Worm (Caenorhabditis elegans): ENCODE data around the gene mrpl-11.

Gene mrpl-11

DNA sequence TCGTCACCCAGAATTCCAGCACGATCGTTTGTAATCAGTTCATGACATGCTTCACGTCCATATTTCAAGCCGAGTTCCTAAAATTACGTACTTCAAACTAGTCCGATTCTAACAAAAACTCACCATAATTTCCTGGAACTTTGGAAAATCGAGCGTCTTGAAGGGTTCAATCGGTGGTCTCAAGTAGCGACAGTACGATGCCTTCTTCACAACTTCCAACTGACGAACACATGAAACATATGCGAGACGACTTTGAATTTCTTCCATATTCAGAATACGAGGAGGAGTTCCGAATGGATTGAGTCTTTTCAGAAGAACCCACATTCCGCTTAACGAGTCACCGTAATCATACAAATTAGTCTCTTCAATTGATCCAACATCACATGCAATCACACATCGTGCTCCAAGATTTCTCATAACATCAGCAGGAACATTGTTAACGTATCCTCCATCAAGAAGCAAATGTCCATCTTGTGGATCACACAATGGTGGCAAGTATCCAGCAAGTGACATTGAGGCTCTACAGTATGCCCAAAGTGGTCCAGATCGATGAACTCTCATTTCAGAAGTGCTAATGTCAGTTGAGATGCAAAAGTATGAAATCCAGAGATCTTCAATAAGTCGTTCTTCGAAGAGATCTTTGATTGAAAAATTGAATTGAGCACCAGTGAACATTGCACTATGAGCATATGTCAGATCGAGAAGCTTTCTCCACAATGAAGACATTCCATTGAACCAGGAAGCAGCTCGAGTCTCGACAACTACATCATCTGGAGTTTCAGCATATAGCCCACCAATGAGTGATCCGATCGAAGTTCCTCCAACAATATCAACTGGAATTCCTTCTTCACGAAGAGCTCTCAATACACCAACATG lies 8.8 kb downstream of the mrpl-11 start:
- TF ChIP-seq ama-1 (optimal IDR thresholded peaks at IDR 0.05) (no peak), hmbx-1 (tag; optimal IDR thresholded peaks at IDR 0.05) (no peak), aly-1 (tag; optimal IDR thresholded peaks at IDR 0.05) (no peak), ets-7 (tag; optimal IDR thresholded peaks at IDR 0.05) (no peak), hnd-1 (tag; optimal IDR thresholded peaks at IDR 0.05) (no peak), B0310.2 (tag; optimal IDR thresholded peaks at IDR 0.05) (no peak), scrt-1 (GFP tag; IDR thresholded peaks at IDR 0.05) (no peak), hmg-4 (GFP tag; optimal IDR thresholded peaks at IDR 0.05) (no peak), ceh-36 (tag; optimal IDR thresholded peaks at IDR 0.05) (no peak), sea-1 (GFP tag; conservative IDR thresholded peaks at IDR 0.05) (no peak), ceh-13 (GFP tag; optimal IDR thresholded peaks at IDR 0.05) (no peak), tbx-11 (GFP tag; IDR thresholded peaks at IDR 0.05) (no peak), tbx-37 (GFP tag; conservative IDR thresholded peaks at IDR 0.05) (no peak), pes-1 (GFP tag; IDR thresholded peaks at IDR 0.05) (no peak)

DNA sequence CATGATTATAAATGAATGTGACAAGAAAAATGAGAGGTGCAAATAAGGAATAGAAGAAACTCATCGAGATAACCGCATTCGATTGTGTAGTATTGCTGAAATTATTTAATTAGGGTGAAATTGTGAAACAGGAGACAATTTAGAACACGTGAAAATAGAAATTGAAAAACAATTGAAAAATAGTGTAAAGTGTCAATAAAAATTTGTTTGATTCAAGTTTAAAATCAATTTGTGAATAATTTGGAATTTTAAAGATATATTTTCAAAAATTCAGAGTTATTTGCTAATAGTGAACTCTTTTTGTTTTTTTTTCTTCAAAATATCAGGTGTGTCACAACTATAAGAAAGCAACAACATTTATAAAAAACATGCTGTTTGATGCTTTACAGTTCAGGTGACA lies 13.9 kb downstream of the mrpl-11 start, which contains the start of gene ZK370.4:
Gene ZK370.4, minus strand, starts transcription at position 101 of the 400 bp plus-strand sequence.
- TF ChIP-seq pes-1 (GFP tag; IDR thresholded peaks at IDR 0.05): no peak
- TF ChIP-seq ceh-36 (tag; optimal IDR thresholded peaks at IDR 0.05): no peak
- no peak for TF ChIP-seq tbx-37 (GFP tag; conservative IDR thresholded peaks at IDR 0.05)
- TF ChIP-seq scrt-1 (GFP tag; IDR thresholded peaks at IDR 0.05): no peak
- TF ChIP-seq ceh-13 (GFP tag; optimal IDR thresholded peaks at IDR 0.05): no peak
- TF ChIP-seq ets-7 (tag; optimal IDR thresholded peaks at IDR 0.05): no peak
- TF ChIP-seq flt-1 (GFP tag; IDR thresholded peaks at IDR 0.05): no peak
- no peak for TF ChIP-seq B0310.2 (tag; optimal IDR thresholded peaks at IDR 0.05)
- TF ChIP-seq hmbx-1 (tag; optimal IDR thresholded peaks at IDR 0.05): no peak
- TF ChIP-seq F13C5.2 (tag; optimal IDR thresholded peaks at IDR 0.05): no peak
- TF ChIP-seq tbx-11 (GFP tag; IDR thresholded peaks at IDR 0.05): no peak

DNA sequence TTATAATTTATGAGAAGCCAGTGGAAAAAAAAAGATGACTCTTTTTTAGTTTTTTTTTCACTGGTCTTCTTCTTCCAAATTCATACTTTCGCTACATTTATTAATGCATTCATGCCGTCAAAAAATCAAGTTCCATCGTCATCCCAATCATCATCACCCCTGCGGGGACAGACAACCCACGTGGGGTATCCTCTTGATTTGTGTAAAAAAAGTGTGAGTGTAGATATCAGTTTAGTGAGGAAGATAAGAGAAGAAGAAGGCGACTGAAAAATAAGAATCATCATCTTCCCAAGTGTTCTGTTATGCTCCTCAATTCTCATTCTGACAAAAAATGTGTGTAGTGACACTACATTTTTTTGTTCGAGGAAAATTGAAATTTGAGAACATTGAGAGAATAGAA lies 14.5 kb downstream of the mrpl-11 start:
- TF ChIP-seq hnd-1 (tag; optimal IDR thresholded peaks at IDR 0.05) (no peak), pes-1 (GFP tag; IDR thresholded peaks at IDR 0.05) (no peak), aly-1 (tag; optimal IDR thresholded peaks at IDR 0.05) (no peak), flt-1 (GFP tag; IDR thresholded peaks at IDR 0.05) (no peak), F13C5.2 (tag; optimal IDR thresholded peaks at IDR 0.05) (no peak), ets-7 (tag; optimal IDR thresholded peaks at IDR 0.05) (no peak), ama-1 (optimal IDR thresholded peaks at IDR 0.05) (no peak), sea-1 (GFP tag; conservative IDR thresholded peaks at IDR 0.05) (no peak), hmbx-1 (tag; optimal IDR thresholded peaks at IDR 0.05) (no peak), tra-4 (tag; optimal IDR thresholded peaks at IDR 0.05) (no peak), tbx-11 (GFP tag; IDR thresholded peaks at IDR 0.05) (no peak), B0310.2 (tag; optimal IDR thresholded peaks at IDR 0.05) (no peak), ceh-13 (GFP tag; optimal IDR thresholded peaks at IDR 0.05) (no peak), tbx-37 (GFP tag; conservative IDR thresholded peaks at IDR 0.05) (no peak), ceh-36 (tag; optimal IDR thresholded peaks at IDR 0.05) (no peak), scrt-1 (GFP tag; IDR thresholded peaks at IDR 0.05) (no peak), hmg-4 (GFP tag; optimal IDR thresholded peaks at IDR 0.05) (no peak)

DNA sequence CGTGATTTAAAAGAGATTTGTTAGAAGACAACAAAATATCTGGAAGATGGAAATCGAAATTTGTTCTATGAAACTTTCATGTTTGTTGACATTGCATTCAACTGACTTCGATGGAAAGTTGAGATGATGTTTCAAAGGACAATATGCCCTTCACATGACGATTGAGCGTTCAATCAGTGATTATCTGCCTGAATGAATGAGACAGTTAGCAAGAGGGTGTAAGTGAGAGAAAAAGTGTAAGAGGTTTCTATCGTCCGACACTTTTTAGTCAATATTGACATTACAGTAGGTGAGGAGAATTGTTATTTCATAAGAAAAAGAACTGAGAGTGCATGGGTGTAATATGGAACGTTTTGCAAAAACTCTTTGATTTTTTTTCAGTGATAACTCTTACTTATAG lies 15.8 kb downstream of the mrpl-11 start:
- TF ChIP-seq tbx-11 (GFP tag; IDR thresholded peaks at IDR 0.05) (no peak), ceh-13 (GFP tag; optimal IDR thresholded peaks at IDR 0.05) (no peak), hmbx-1 (tag; optimal IDR thresholded peaks at IDR 0.05) (no peak)

- no peak for TF ChIP-seq ceh-13 (GFP tag; optimal IDR thresholded peaks at IDR 0.05)
- no peak for TF ChIP-seq B0310.2 (tag; optimal IDR thresholded peaks at IDR 0.05)
- no peak for TF ChIP-seq pes-1 (GFP tag; IDR thresholded peaks at IDR 0.05)
- no peak for TF ChIP-seq tbx-11 (GFP tag; IDR thresholded peaks at IDR 0.05)
- TF ChIP-seq aly-1 (tag; optimal IDR thresholded peaks at IDR 0.05): no peak
- no peak for TF ChIP-seq ceh-36 (tag; optimal IDR thresholded peaks at IDR 0.05)
- TF ChIP-seq F13C5.2 (tag; optimal IDR thresholded peaks at IDR 0.05): no peak
- no peak for TF ChIP-seq tbx-37 (GFP tag; conservative IDR thresholded peaks at IDR 0.05)
- TF ChIP-seq ama-1 (optimal IDR thresholded peaks at IDR 0.05): no peak
- no peak for TF ChIP-seq hmbx-1 (tag; optimal IDR thresholded peaks at IDR 0.05)
- no peak for TF ChIP-seq tra-4 (tag; optimal IDR thresholded peaks at IDR 0.05)
- no peak for TF ChIP-seq scrt-1 (GFP tag; IDR thresholded peaks at IDR 0.05)
Observed at ce11 chrIII:8733667-8734066, 16.2 kb downstream of the mrpl-11 start.

ce11 chrIII:8734327-8734885 lies 17.0 kb downstream of the mrpl-11 start:
- no peak for TF ChIP-seq B0310.2 (tag; optimal IDR thresholded peaks at IDR 0.05)
- no peak for TF ChIP-seq ceh-13 (GFP tag; optimal IDR thresholded peaks at IDR 0.05)
- no peak for TF ChIP-seq ama-1 (optimal IDR thresholded peaks at IDR 0.05)
- TF ChIP-seq F13C5.2 (tag; optimal IDR thresholded peaks at IDR 0.05): no peak
- TF ChIP-seq scrt-1 (GFP tag; IDR thresholded peaks at IDR 0.05): no peak
- no peak for TF ChIP-seq flt-1 (GFP tag; IDR thresholded peaks at IDR 0.05)
- no peak for TF ChIP-seq tbx-37 (GFP tag; conservative IDR thresholded peaks at IDR 0.05)
- TF ChIP-seq hnd-1 (tag; optimal IDR thresholded peaks at IDR 0.05): no peak
- no peak for TF ChIP-seq hmbx-1 (tag; optimal IDR thresholded peaks at IDR 0.05)
- TF ChIP-seq hmg-4 (GFP tag; optimal IDR thresholded peaks at IDR 0.05): no peak
- TF ChIP-seq ets-7 (tag; optimal IDR thresholded peaks at IDR 0.05): no peak
- no peak for TF ChIP-seq aly-1 (tag; optimal IDR thresholded peaks at IDR 0.05)

ce11 chrIII:8737391-8737790 lies 19.9 kb downstream of the mrpl-11 start:
- TF ChIP-seq tbx-37 (GFP tag; conservative IDR thresholded peaks at IDR 0.05): no peak
- no peak for TF ChIP-seq ets-7 (tag; optimal IDR thresholded peaks at IDR 0.05)
- TF ChIP-seq aly-1 (tag; optimal IDR thresholded peaks at IDR 0.05): no peak
- TF ChIP-seq tbx-11 (GFP tag; IDR thresholded peaks at IDR 0.05): no peak
- TF ChIP-seq flt-1 (GFP tag; IDR thresholded peaks at IDR 0.05): no peak
- TF ChIP-seq B0310.2 (tag; optimal IDR thresholded peaks at IDR 0.05): no peak
- TF ChIP-seq hmbx-1 (tag; optimal IDR thresholded peaks at IDR 0.05): no peak
- no peak for TF ChIP-seq hnd-1 (tag; optimal IDR thresholded peaks at IDR 0.05)
- TF ChIP-seq ceh-13 (GFP tag; optimal IDR thresholded peaks at IDR 0.05): no peak
- TF ChIP-seq tra-4 (tag; optimal IDR thresholded peaks at IDR 0.05): no peak
- TF ChIP-seq sea-1 (GFP tag; conservative IDR thresholded peaks at IDR 0.05): no peak
- TF ChIP-seq pes-1 (GFP tag; IDR thresholded peaks at IDR 0.05): no peak
- no peak for TF ChIP-seq ceh-36 (tag; optimal IDR thresholded peaks at IDR 0.05)
- TF ChIP-seq scrt-1 (GFP tag; IDR thresholded peaks at IDR 0.05): no peak
- TF ChIP-seq hmg-4 (GFP tag; optimal IDR thresholded peaks at IDR 0.05): no peak
- no peak for TF ChIP-seq ama-1 (optimal IDR thresholded peaks at IDR 0.05)
- no peak for TF ChIP-seq F13C5.2 (tag; optimal IDR thresholded peaks at IDR 0.05)
